Worm (Caenorhabditis elegans): Measurements from ENCODE around the gene srx-92.

DNA sequence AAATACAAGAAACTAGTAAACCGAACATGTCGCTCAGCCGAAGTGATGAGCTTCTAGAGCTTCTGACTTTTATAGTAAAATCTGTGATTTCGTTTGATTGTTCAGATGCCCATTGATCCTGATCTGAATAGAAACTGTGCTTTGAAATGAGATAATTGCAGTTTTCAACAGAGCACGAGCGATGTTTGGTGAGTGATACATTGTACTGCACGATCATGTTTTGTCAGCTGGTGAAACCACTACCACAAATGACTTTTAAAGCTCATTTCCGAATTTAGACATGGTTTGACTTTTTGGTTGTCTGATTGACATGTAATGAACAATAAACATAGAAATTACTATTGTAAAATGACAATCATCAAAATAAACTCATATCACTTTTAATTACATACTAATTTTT is 30.3 kb upstream of the srx-92 start, which contains the start of gene tag-293:
- TF ChIP-seq lin-32 (GFP tag; optimal IDR thresholded peaks at IDR 0.05) (no peak), nhr-76 (tag; optimal IDR thresholded peaks at IDR 0.05) (no peak), nhr-28 (tag; optimal IDR thresholded peaks at IDR 0.05) (no peak), nhr-237 (tag; optimal IDR thresholded peaks at IDR 0.05) (no peak), lsy-2 (tag; optimal IDR thresholded peaks at IDR 0.05) (no peak), unc-39 (tag; optimal IDR thresholded peaks at IDR 0.05) (no peak), bed-3 (GFP tag; optimal IDR thresholded peaks at IDR 0.05) (no peak), mab-5 (tag; optimal IDR thresholded peaks at IDR 0.05) (no peak), flh-1 (GFP tag; optimal IDR thresholded peaks at IDR 0.05) (no peak), lin-13 (tag; optimal IDR thresholded peaks at IDR 0.05) (no peak), tbx-8 (GFP tag; optimal IDR thresholded peaks at IDR 0.05) (no peak), elt-1 (tag; optimal IDR thresholded peaks at IDR 0.05; ENCODE audit: borderline replicate concordance, insufficient read depth) (no peak), unc-62 (GFP tag; optimal IDR thresholded peaks at IDR 0.05) (no peak), mep-1 (tag; optimal IDR thresholded peaks at IDR 0.05) (no peak)

All from whole organism, mixed stage, embryonic.